Fruit fly (Drosophila melanogaster) whole organism, embryonic: Measurements from ENCODE around the gene AP-2alpha.

ENCODE experiments used
- Aef1 ChIP-seq: fragments of 200-800 bp; sonication (Bioruptor generic); IDR thresholded peaks from 3 replicates; pipeline ENCODE4 v1.3.6; 2022; ENCODE audit warnings: missing biosample characterization, missing genetic modification characterization
- Blimp-1 ChIP-seq: fragments of 200-800 bp; sonication (Bioruptor generic); optimal IDR thresholded peaks from 3 replicates; lab custom pipeline; 2018; ENCODE audit warnings: missing biosample characterization, missing genetic modification characterization, mild to moderate bottlenecking, moderate library complexity, missing genetic modification reagents
- CG10431 ChIP-seq: fragments of 200-800 bp; sonication (Bioruptor generic); optimal IDR thresholded peaks from 3 replicates; lab custom pipeline; 2018; ENCODE audit warnings: missing biosample characterization, mild to moderate bottlenecking, missing genetic modification characterization
- CG10462 ChIP-seq: fragments of 200-800 bp; sonication (Bioruptor generic); optimal IDR thresholded peaks from 2 replicates; lab custom pipeline; 2016; ENCODE audit warnings: missing biosample characterization, missing genetic modification characterization
- CG10979 ChIP-seq: fragments of 200-800 bp; sonication (Bioruptor generic); optimal IDR thresholded peaks from 2 replicates; lab custom pipeline; 2018; ENCODE audit warnings: missing biosample characterization, mild to moderate bottlenecking, missing genetic modification characterization, moderate library complexity
- CG12391 ChIP-seq: fragments of 200-800 bp; sonication (Bioruptor generic); optimal IDR thresholded peaks from 3 replicates; lab custom pipeline; 2018; ENCODE audit warnings: missing biosample characterization, mild to moderate bottlenecking, missing genetic modification characterization, moderate library complexity
- CG13296 ChIP-seq: fragments of 200-800 bp; sonication (Bioruptor generic); optimal IDR thresholded peaks from 3 replicates; lab custom pipeline; 2018; ENCODE audit warnings: missing biosample characterization, mild to moderate bottlenecking, missing genetic modification characterization
- CG14667 ChIP-seq: fragments of 200-800 bp; sonication (Bioruptor generic); IDR thresholded peaks from 2 replicates; pipeline ENCODE4 v1.3.6; 2022; ENCODE audit warnings: missing biosample characterization, missing genetic modification characterization
- CG15011 ChIP-seq: fragments of 200-800 bp; sonication (Bioruptor generic); optimal IDR thresholded peaks from 3 replicates; lab custom pipeline; 2018; ENCODE audit warnings: missing biosample characterization, mild to moderate bottlenecking, missing genetic modification characterization
- CG17328 ChIP-seq: fragments of 200-800 bp; sonication (Bioruptor generic); IDR thresholded peaks from 2 replicates; pipeline ENCODE4 v1.3.6; 2022; ENCODE audit warnings: missing biosample characterization, missing genetic modification characterization
- CG18262 ChIP-seq: fragments of 200-800 bp; optimal IDR thresholded peaks from 3 replicates; lab custom pipeline; 2019; ENCODE audit warnings: missing biosample characterization, mild to moderate bottlenecking, missing genetic modification characterization, moderate library complexity
- CG1832 ChIP-seq: fragments of 200-800 bp; sonication (Bioruptor generic); optimal IDR thresholded peaks from 2 replicates; lab custom pipeline; 2017; ENCODE audit warnings: missing biosample characterization, mild to moderate bottlenecking, missing genetic modification characterization, inconsistent platforms
- CG2116 ChIP-seq: fragments of 200-800 bp; sonication (Bioruptor generic); optimal IDR thresholded peaks from 3 replicates; lab custom pipeline; 2018; ENCODE audit warnings: missing biosample characterization, mild to moderate bottlenecking, missing genetic modification characterization
- CG32532 ChIP-seq: fragments of 200-800 bp; sonication (Bioruptor generic); IDR thresholded peaks from 2 replicates; pipeline ENCODE4 v1.3.6; 2022; ENCODE audit warnings: missing biosample characterization, missing genetic modification characterization
- CG42726 ChIP-seq: fragments of 200-800 bp; sonication (Bioruptor generic); IDR thresholded peaks from 2 replicates; pipeline ENCODE4 v1.3.6; 2022; ENCODE audit warnings: missing biosample characterization, missing genetic modification characterization; ENCODE audit not compliant: partially characterized antibody
- CG4360 ChIP-seq: fragments of 200-800 bp; sonication (Bioruptor generic); IDR thresholded peaks from 2 replicates; pipeline ENCODE4 v1.3.6; 2022; ENCODE audit warnings: missing biosample characterization, missing genetic modification characterization
- CG4404 ChIP-seq: fragments of 200-800 bp; sonication (Bioruptor generic); IDR thresholded peaks from 2 replicates; pipeline ENCODE4 v1.3.6; 2022; ENCODE audit warnings: missing biosample characterization, missing genetic modification characterization
- CG4424 ChIP-seq: fragments of 200-800 bp; sonication (Bioruptor generic); optimal IDR thresholded peaks from 3 replicates; lab custom pipeline; 2016; ENCODE audit warnings: missing biosample characterization, missing genetic modification characterization
- CG7987 ChIP-seq: fragments of 200-800 bp; sonication (Bioruptor generic); optimal IDR thresholded peaks from 2 replicates; lab custom pipeline; 2018; ENCODE audit warnings: missing biosample characterization, mild to moderate bottlenecking, missing genetic modification characterization, moderate library complexity
- CG8089 ChIP-seq: fragments of 200-800 bp; sonication (Bioruptor generic); optimal IDR thresholded peaks from 3 replicates; lab custom pipeline; 2016; ENCODE audit warnings: missing biosample characterization, missing genetic modification characterization
- CG8478 ChIP-seq: fragments of >200 bp; optimal IDR thresholded peaks from 2 replicates; lab custom pipeline; 2018
- CoRest ChIP-seq: fragments of 200-800 bp; sonication (Bioruptor generic); optimal IDR thresholded peaks from 3 replicates; lab custom pipeline; 2018; ENCODE audit warnings: missing biosample characterization, mild to moderate bottlenecking, missing genetic modification characterization, moderate library complexity
- Hmr ChIP-seq: fragments of 200-800 bp; sonication (Bioruptor generic); optimal IDR thresholded peaks from 3 replicates; lab custom pipeline; 2017; ENCODE audit warnings: mild to moderate bottlenecking, missing biosample characterization, missing genetic modification reagents, missing genetic modification characterization
- Med ChIP-seq: fragments of 200-800 bp; sonication (Bioruptor generic); peaks from one replicate; lab custom pipeline; 2016; ENCODE audit warnings: missing biosample characterization, missing genetic modification characterization, mild to moderate bottlenecking, inconsistent platforms, moderate library complexity
- Six4 ChIP-seq: fragments of 200-800 bp; sonication (Bioruptor generic); optimal IDR thresholded peaks from 2 replicates; lab custom pipeline; 2016; ENCODE audit warnings: missing biosample characterization, missing genetic modification characterization
- Ssrp ChIP-seq: fragments of 200-800 bp; sonication (Bioruptor generic); optimal IDR thresholded peaks from 2 replicates; lab custom pipeline; 2018; ENCODE audit warnings: missing biosample characterization, mild to moderate bottlenecking, missing genetic modification characterization, moderate library complexity
- Trl ChIP-seq, 3 experiments: fragments of >200 bp in 2 of 3; fragments of 200-800 bp in 1 of 3; sonication (Bioruptor generic) in 1 of 3; optimal IDR thresholded peaks; 2 replicates in 1 of 3; 3 replicates in 2 of 3; lab custom pipeline; 2016 to 2017; ENCODE audit warnings: missing biosample characterization in 1 of 3, missing genetic modification characterization in 1 of 3
- YL-1 ChIP-seq: fragments of 200-800 bp; sonication (Bioruptor generic); optimal IDR thresholded peaks from 3 replicates; lab custom pipeline; 2017; ENCODE audit warnings: missing biosample characterization, mild to moderate bottlenecking, missing genetic modification characterization
- al ChIP-seq: fragments of 200-800 bp; sonication (Bioruptor generic); IDR thresholded peaks from 2 replicates; pipeline ENCODE4 v1.3.6; 2022; ENCODE audit warnings: missing biosample characterization, missing genetic modification characterization
- ara ChIP-seq: fragments of 200-800 bp; sonication (Bioruptor generic); IDR thresholded peaks from 2 replicates; pipeline ENCODE4 v1.3.6; 2022; ENCODE audit warnings: missing biosample characterization, missing genetic modification characterization
- ase ChIP-seq: fragments of 200-800 bp; sonication (Bioruptor generic); IDR thresholded peaks from 3 replicates; pipeline ENCODE4 v1.3.6; 2022; ENCODE audit warnings: missing biosample characterization, missing genetic modification characterization
- bsh ChIP-seq, 2 experiments: fragments of 200-800 bp; sonication (Bioruptor generic); optimal IDR thresholded peaks; 2 replicates each; lab custom pipeline; 2017 to 2018; ENCODE audit warnings: mild to moderate bottlenecking in 2 of 2, missing biosample characterization in 2 of 2, missing genetic modification characterization in 2 of 2, moderate library complexity in 1 of 2
- corto ChIP-seq: fragments of 200-800 bp; sonication (Bioruptor generic); optimal IDR thresholded peaks from 2 replicates; lab custom pipeline; 2016; ENCODE audit warnings: missing biosample characterization, mild to moderate bottlenecking, missing genetic modification characterization, moderate library complexity
- crol ChIP-seq: fragments of 200-800 bp; sonication (Bioruptor generic); IDR thresholded peaks from 2 replicates; pipeline ENCODE4 v1.3.6; 2022; ENCODE audit warnings: missing biosample characterization, missing genetic modification characterization
- cwo ChIP-seq: fragments of 200-800 bp; sonication (Bioruptor generic); optimal IDR thresholded peaks from 3 replicates; lab custom pipeline; 2017; ENCODE audit warnings: missing biosample characterization, missing genetic modification characterization, mild to moderate bottlenecking, moderate library complexity, missing genetic modification reagents
- dmrt11E ChIP-seq: fragments of 200-800 bp; sonication (Bioruptor generic); optimal IDR thresholded peaks from 3 replicates; lab custom pipeline; 2018; ENCODE audit warnings: missing biosample characterization, mild to moderate bottlenecking, missing genetic modification characterization, moderate library complexity
- exex ChIP-seq: fragments of 200-800 bp; sonication (Bioruptor generic); optimal IDR thresholded peaks from 4 replicates; lab custom pipeline; 2018; ENCODE audit warnings: missing biosample characterization, mild to moderate bottlenecking, missing genetic modification characterization, moderate library complexity
- gem ChIP-seq: fragments of 200-800 bp; sonication (Bioruptor generic); optimal IDR thresholded peaks from 2 replicates; lab custom pipeline; 2019; ENCODE audit warnings: missing biosample characterization, mild to moderate bottlenecking, missing genetic modification characterization, moderate library complexity
- grn ChIP-seq: fragments of 200-800 bp; sonication (Bioruptor generic); optimal IDR thresholded peaks from 3 replicates; lab custom pipeline; 2017; ENCODE audit warnings: missing biosample characterization, missing genetic modification characterization
- mirr ChIP-seq: fragments of 200-800 bp; sonication (Bioruptor generic); optimal IDR thresholded peaks from 3 replicates; lab custom pipeline; 2018; ENCODE audit warnings: missing biosample characterization, mild to moderate bottlenecking, missing genetic modification characterization
- nerfin-2 ChIP-seq: fragments of 200-800 bp; sonication (Bioruptor generic); IDR thresholded peaks from 2 replicates; pipeline ENCODE4 v1.3.6; 2022; ENCODE audit warnings: missing biosample characterization, missing genetic modification characterization; ENCODE audit not compliant: partially characterized antibody
- peb ChIP-seq: fragments of 200-800 bp; sonication (Bioruptor generic); IDR thresholded peaks from 2 replicates; pipeline ENCODE4 v1.3.6; 2022; ENCODE audit warnings: missing biosample characterization, missing genetic modification characterization
- phol ChIP-seq: fragments of 200-800 bp; sonication (Bioruptor generic); optimal IDR thresholded peaks from 3 replicates; lab custom pipeline; 2018; ENCODE audit warnings: missing biosample characterization, mild to moderate bottlenecking, missing genetic modification characterization, moderate library complexity
- schlank ChIP-seq: fragments of 200-800 bp; sonication (Bioruptor generic); optimal IDR thresholded peaks from 2 replicates; lab custom pipeline; 2018; ENCODE audit warnings: missing biosample characterization, mild to moderate bottlenecking, missing genetic modification characterization
- sug ChIP-seq: fragments of 200-800 bp; optimal IDR thresholded peaks from 2 replicates; lab custom pipeline; 2019; ENCODE audit warnings: missing biosample characterization, mild to moderate bottlenecking, missing genetic modification characterization, moderate library complexity
- tup ChIP-seq: fragments of 200-800 bp; sonication (Bioruptor generic); optimal IDR thresholded peaks from 2 replicates; lab custom pipeline; 2016; ENCODE audit warnings: missing biosample characterization, mild to moderate bottlenecking, missing genetic modification characterization, moderate library complexity
- z ChIP-seq: fragments of 200-800 bp; sonication (Bioruptor generic); IDR thresholded peaks from 3 replicates; pipeline ENCODE4 v1.3.6; 2022; ENCODE audit warnings: missing biosample characterization, missing genetic modification characterization

AP-2alpha gene

dm6 chr2L:382807-383206 lies 31.8 kb downstream of the AP-2alpha start (continued):
- no peak for TF ChIP-seq CG4404 (GFP tag; lab: Robert Waterston, UW)
- TF ChIP-seq CG18262 = peak; percentile 21
- TF ChIP-seq phol (tag; lab: Kevin White, UChicago) = peak; percentile 41
- TF ChIP-seq ase = no peak
- TF ChIP-seq CG17328 (GFP tag; lab: Robert Waterston, UW) = peak; percentile 54
- peak; percentile 35 for TF ChIP-seq Blimp-1 (GFP tag; lab: Kevin White, UChicago)
- peak; percentile 12 for TF ChIP-seq CG4424 (GFP tag; lab: Kevin White, UChicago)
- TF ChIP-seq CG14667 = peak; percentile 27; the same call in 1 of the 2 replicates
- no peak for TF ChIP-seq tup (GFP tag; lab: Kevin White, UChicago)
- TF ChIP-seq CG10979 (tag; lab: Kevin White, UChicago) = peak; percentile 47
- TF ChIP-seq peb (GFP tag; lab: Robert Waterston, UW) = 0 out of 2 replicates have a peak, but pooled peaks have one; percentile 14
- peak; percentile 53; the same call in 1 of the 2 replicates for TF ChIP-seq ara (GFP tag; lab: Robert Waterston, UW)
- peak; percentile 1 for TF ChIP-seq CG12391 (tag; lab: Kevin White, UChicago)
- TF ChIP-seq dmrt11E (tag; lab: Kevin White, UChicago) = peak; percentile 40
- TF ChIP-seq corto (GFP tag; lab: Kevin White, UChicago) = peak; percentile 9
- TF ChIP-seq bsh (GFP tag; optimal IDR thresholded peaks at IDR 0.05; lab: Kevin White, UChicago) = peak; percentile 13 to 47
- peak; percentile 45 for TF ChIP-seq gem
- peak; percentile 3 for TF ChIP-seq Ssrp (tag; lab: Kevin White, UChicago)
- TF ChIP-seq, all 482 proteins: peak for 38

dm6 chr2L:378815-379440 lies 35.6 kb downstream of the AP-2alpha start:
- TF ChIP-seq CG10431 (GFP tag; lab: Kevin White, UChicago) (no peak), Six4 (GFP tag; lab: Kevin White, UChicago) (no peak), CG13296 (GFP tag; lab: Kevin White, UChicago) (no peak), YL-1 (GFP tag; lab: Kevin White, UChicago) (no peak), mirr (GFP tag; lab: Kevin White, UChicago) (peak; percentile 61), sug (peak; percentile 23), cwo (GFP tag; lab: Kevin White, UChicago) (peak; percentile 34), exex (peak; percentile 90), Hmr (GFP tag; lab: Kevin White, UChicago) (no peak), CG8089 (GFP tag; lab: Kevin White, UChicago) (no peak), CG10462 (GFP tag; lab: Kevin White, UChicago) (no peak), grn (GFP tag; lab: Kevin White, UChicago) (peak; percentile 94), schlank (tag; lab: Kevin White, UChicago) (no peak), CG7987 (GFP tag; lab: Kevin White, UChicago) (peak; percentile 7)

- peak; percentile 81 for TF ChIP-seq CG4360 (GFP tag; lab: Robert Waterston, UW)
- peak; percentile 39 for TF ChIP-seq CoRest (tag; lab: Kevin White, UChicago)
- TF ChIP-seq CG2116 (GFP tag; lab: Kevin White, UChicago) = no peak
- 0 out of 2 replicates have a peak, but pooled peaks have one; percentile 12 for TF ChIP-seq CG42726 (GFP tag; lab: Robert Waterston, UW)
- no peak for TF ChIP-seq nerfin-2 (GFP tag; lab: Robert Waterston, UW)
- TF ChIP-seq CG15011 (GFP tag; lab: Kevin White, UChicago) = no peak
- TF ChIP-seq Med = peak; percentile 53
- TF ChIP-seq CG1832 = peak; percentile 86
- TF ChIP-seq z (GFP tag; lab: Robert Waterston, UW) = 0 out of 3 replicates have a peak, but pooled peaks have one; percentile 46
- peak; percentile 54 to 63 for TF ChIP-seq Trl (optimal IDR thresholded peaks at IDR 0.05; lab: Kevin White, UChicago)
- TF ChIP-seq Trl (GFP tag; optimal IDR thresholded peaks at IDR 0.05; lab: Kevin White, UChicago) = no peak
- TF ChIP-seq CG8478 (lab: Kevin White, UChicago) = peak; percentile 50
- peak; percentile 95 for TF ChIP-seq crol (GFP tag; lab: Robert Waterston, UW)
- 0 out of 2 replicates have a peak, but pooled peaks have one; percentile 8 for TF ChIP-seq al
- peak; percentile 17; the same call in 1 of the 2 replicates for TF ChIP-seq CG32532 (GFP tag; lab: Robert Waterston, UW)
- TF ChIP-seq Aef1 (GFP tag; lab: Robert Waterston, UW) = peak; percentile 88
Observed at dm6 chr2L:377780-378222, 36.8 kb downstream of the AP-2alpha start, which contains the start of gene al. al (plus strand) TSS chr2L:378112.
